Fruit fly (Drosophila melanogaster) whole organism: Measurements from ENCODE around the gene CG2794.

Experiments
- CG8478 ChIP-seq: fragments of >200 bp; optimal IDR thresholded peaks from 2 replicates; lab custom pipeline; 2018; ENCODE audit warnings: inconsistent platforms
- Dll ChIP-seq: fragments of >200 bp; optimal IDR thresholded peaks from 2 replicates; lab custom pipeline; 2017
- psq ChIP-seq: fragments of >200 bp; optimal IDR thresholded peaks from 2 replicates; lab custom pipeline; 2017

DNA sequence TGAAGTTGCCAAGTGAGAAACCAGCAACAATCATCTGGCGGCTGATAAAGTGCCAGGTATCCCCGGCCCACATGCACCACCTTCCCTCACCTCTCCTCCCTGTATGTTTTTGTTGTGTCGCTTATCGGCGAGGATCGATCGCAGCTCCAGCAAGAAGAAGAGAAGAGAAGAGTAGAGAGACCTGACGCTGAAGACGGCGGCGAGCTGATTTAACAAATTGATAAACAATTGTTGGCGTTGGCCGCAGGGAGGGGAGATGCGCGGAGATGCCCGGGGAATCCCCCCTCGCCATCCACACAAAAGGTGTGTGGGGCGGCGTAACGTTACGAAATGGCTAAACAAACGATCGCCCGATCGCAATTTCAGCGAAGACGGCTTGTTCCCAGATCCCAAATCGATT is 30.2 kb upstream of the CG2794 start:
- no peak for TF ChIP-seq CG8478 (lab: Kevin White, UChicago)
- TF ChIP-seq Dll (lab: Kevin White, UChicago), result no peak
- TF ChIP-seq psq (lab: Kevin White, UChicago), result no peak
